Fruit fly (Drosophila melanogaster) whole organism, embryonic: ENCODE results near the gene AP-1sigma.

ENCODE experiments used
- Aef1 ChIP-seq: fragments of 200-800 bp; sonication (Bioruptor generic); IDR thresholded peaks from 3 replicates; pipeline ENCODE4 v1.3.6; 2022; ENCODE audit warnings: missing biosample characterization, missing genetic modification characterization
- CG15073 ChIP-seq: fragments of 200-800 bp; sonication (Bioruptor generic); optimal IDR thresholded peaks from 2 replicates; lab custom pipeline; 2016; ENCODE audit warnings: missing biosample characterization, missing genetic modification characterization
- D19A ChIP-seq: fragments of 200-800 bp; optimal IDR thresholded peaks from 3 replicates; lab custom pipeline; 2019; ENCODE audit warnings: missing biosample characterization, mild to moderate bottlenecking, missing genetic modification characterization, moderate library complexity
- Gug ChIP-seq: fragments of 200-800 bp; sonication (Bioruptor generic); IDR thresholded peaks from 4 replicates; pipeline ENCODE4 v1.3.6; 2022; ENCODE audit warnings: missing biosample characterization, missing genetic modification characterization
- disco-r ChIP-seq: fragments of 200-800 bp; sonication (Bioruptor generic); optimal IDR thresholded peaks from 2 replicates; lab custom pipeline; 2016; ENCODE audit warnings: missing biosample characterization, missing genetic modification characterization
- jumu ChIP-seq: fragments of 200-800 bp; sonication (Bioruptor generic); optimal IDR thresholded peaks from 3 replicates; lab custom pipeline; 2016; ENCODE audit warnings: missing biosample characterization, missing genetic modification characterization
- sens-2 ChIP-seq: fragments of 200-800 bp; sonication (Bioruptor generic); IDR thresholded peaks from 2 replicates; pipeline ENCODE4 v1.3.6; 2022; ENCODE audit warnings: missing biosample characterization, missing genetic modification characterization
- tgo ChIP-seq: fragments of 200-800 bp; sonication (Bioruptor generic); IDR thresholded peaks from 3 replicates; pipeline ENCODE4 v1.3.6; 2022; ENCODE audit warnings: missing biosample characterization, missing genetic modification characterization

- no peak for TF ChIP-seq CG15073 (GFP tag; lab: Kevin White, UChicago)
- TF ChIP-seq sens-2: no peak
- TF ChIP-seq tgo (GFP tag; lab: Robert Waterston, UW): peak; percentile 49; the same call in 2 of the 3 replicates
- no peak for TF ChIP-seq disco-r (GFP tag; lab: Kevin White, UChicago)
- peak; percentile 50 for TF ChIP-seq Aef1 (GFP tag; lab: Robert Waterston, UW)
- TF ChIP-seq D19A (tag; lab: Kevin White, UChicago): no peak
- TF ChIP-seq jumu (GFP tag; lab: Kevin White, UChicago): no peak
- TF ChIP-seq Gug (GFP tag; lab: Robert Waterston, UW): peak; percentile 49; the same call in 2 of the 4 replicates
Measured at dm6 chr3R:23941643-23942424, 16.6 kb upstream of the AP-1sigma start.
